Worm (Caenorhabditis elegans) whole organism, midembryonic: ENCODE results near the gene nex-4.

Experiments
- T22C8.4 ChIP-seq: fragments of 200-800 bp; sonication (Bioruptor generic); IDR thresholded peaks from 2 replicates; pipeline ENCODE4 v1.3.6; 2022; ENCODE audit warnings: missing genetic modification characterization, missing compliant biosample characterization
- cog-1 ChIP-seq: sonication (generic microtip); optimal IDR thresholded peaks from 2 replicates; lab custom pipeline; 2016; ENCODE audit warnings: missing genetic modification characterization, missing compliant biosample characterization
- flt-1 ChIP-seq: fragments of 200-800 bp; sonication (Bioruptor generic); IDR thresholded peaks from 2 replicates; pipeline ENCODE4 v1.3.6; 2022; ENCODE audit warnings: missing genetic modification characterization, missing compliant biosample characterization
- klf-2 ChIP-seq: fragments of 200-800 bp; sonication (Bioruptor generic); conservative IDR thresholded peaks from 2 replicates; pipeline ENCODE4 v1.3.6; 2022; ENCODE audit warnings: missing genetic modification reagents, missing genetic modification characterization, missing compliant biosample characterization
- med-1 ChIP-seq: sonication (generic microtip); optimal IDR thresholded peaks from 2 replicates; lab custom pipeline; 2017; ENCODE audit warnings: missing genetic modification characterization, mild to moderate bottlenecking, missing compliant biosample characterization, antibody characterized with exemption, missing genetic modification reagents; ENCODE audit not compliant: insufficient read depth
- ref-1 ChIP-seq: fragments of 200-800 bp; sonication (Bioruptor generic); conservative IDR thresholded peaks from 2 replicates; pipeline ENCODE4 v1.3.6; 2022; ENCODE audit warnings: missing genetic modification reagents, missing genetic modification characterization, missing compliant biosample characterization
- tab-1 ChIP-seq: fragments of 200-800 bp; sonication (Bioruptor generic); IDR thresholded peaks from 2 replicates; pipeline ENCODE4 v1.3.6; 2022; ENCODE audit warnings: missing genetic modification characterization, missing compliant biosample characterization
- ztf-23 ChIP-seq: fragments of 200-800 bp; sonication (Bioruptor generic); IDR thresholded peaks from 2 replicates; pipeline ENCODE4 v1.3.6; 2022; ENCODE audit warnings: missing genetic modification reagents, missing genetic modification characterization, missing compliant biosample characterization
- ztf-29 ChIP-seq: fragments of 200-800 bp; sonication (Bioruptor generic); IDR thresholded peaks from 2 replicates; pipeline ENCODE4 v1.3.6; 2022; ENCODE audit warnings: missing genetic modification reagents, missing genetic modification characterization, missing compliant biosample characterization

The nex-4 gene

DNA sequence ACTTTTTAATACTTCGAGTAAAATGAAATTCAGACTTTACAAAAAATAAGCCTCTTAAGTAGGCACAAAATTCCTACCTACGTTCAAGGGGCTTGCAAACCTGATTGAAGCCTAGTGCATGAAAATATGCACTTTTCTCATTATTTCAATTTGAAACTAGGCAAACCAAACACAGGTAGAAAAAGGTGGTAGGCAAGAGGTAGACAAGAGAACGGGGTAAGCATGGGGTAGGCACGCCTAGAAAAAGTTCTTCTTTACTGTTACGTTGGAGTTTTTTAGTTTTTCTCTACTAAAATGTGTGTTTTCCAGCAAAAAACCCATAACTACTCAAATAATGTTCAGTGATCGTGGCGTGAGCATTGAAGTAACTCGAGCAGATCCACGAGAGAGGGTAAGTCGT is at the start of gene nex-4:
Gene nex-4 (plus strand): TSS at position 301 of the 400 bp plus-strand sequence.
- no peak for TF ChIP-seq ztf-29
- no peak for TF ChIP-seq ref-1 (GFP tag; lab: Robert Waterston, UW)
- no peak for TF ChIP-seq klf-2
- TF ChIP-seq cog-1: no peak
- TF ChIP-seq ztf-23 (GFP tag; lab: Robert Waterston, UW): no peak
- no peak for TF ChIP-seq T22C8.4 (GFP tag; lab: Robert Waterston, UW)
- TF ChIP-seq tab-1 (GFP tag; lab: Robert Waterston, UW): no peak
- no peak for TF ChIP-seq flt-1 (GFP tag; lab: Robert Waterston, UW)
- TF ChIP-seq med-1: no peak

DNA sequence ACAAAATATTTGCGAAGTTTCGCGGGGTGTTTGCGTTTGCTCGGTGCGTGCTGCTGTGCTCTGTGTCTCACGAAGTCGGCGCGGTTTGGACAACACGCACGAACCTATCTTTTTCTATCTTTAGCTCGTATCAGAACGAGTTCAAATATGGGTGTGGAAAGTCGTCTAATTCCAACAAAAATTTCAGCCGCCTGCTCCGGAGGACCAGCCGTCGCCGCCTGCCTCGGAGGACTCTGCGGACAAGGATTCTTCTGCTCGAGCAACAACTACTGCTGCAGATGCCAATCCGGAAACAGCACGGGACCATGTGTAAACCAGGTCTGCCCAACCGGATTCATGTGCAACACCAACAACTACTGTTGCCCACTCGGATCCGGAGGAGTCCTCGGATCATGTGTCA is 49.3 kb upstream of the nex-4 start:
- TF ChIP-seq ztf-23 (GFP tag; lab: Robert Waterston, UW) (no peak), cog-1 (no peak), tab-1 (GFP tag; lab: Robert Waterston, UW) (no peak), T22C8.4 (GFP tag; lab: Robert Waterston, UW) (no peak)

DNA sequence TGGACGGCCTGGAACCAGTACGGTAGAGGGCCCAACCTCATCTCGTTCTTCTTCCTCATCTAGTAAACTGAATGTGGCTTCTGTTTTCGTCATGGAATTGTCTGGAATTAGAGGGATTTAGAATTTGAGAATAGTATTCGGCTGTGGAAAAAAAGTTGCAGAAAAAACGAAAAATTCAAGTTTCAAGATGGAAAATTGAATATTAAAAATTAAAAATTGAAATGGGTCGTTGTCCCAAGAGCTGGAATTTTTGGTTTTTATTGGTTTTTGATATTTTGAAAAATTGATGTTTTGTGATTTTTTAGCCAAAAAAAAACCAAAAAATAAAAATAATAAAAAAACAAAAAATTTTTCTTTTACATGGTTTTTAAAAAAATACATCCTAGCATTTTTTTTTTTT is 45.4 kb upstream of the nex-4 start, which contains the start of gene R02F11.3:
Gene R02F11.3 (minus strand): TSS at position 101 of the 400 bp plus-strand sequence.
- TF ChIP-seq T22C8.4 (GFP tag; lab: Robert Waterston, UW): no peak
- TF ChIP-seq tab-1 (GFP tag; lab: Robert Waterston, UW): no peak

DNA sequence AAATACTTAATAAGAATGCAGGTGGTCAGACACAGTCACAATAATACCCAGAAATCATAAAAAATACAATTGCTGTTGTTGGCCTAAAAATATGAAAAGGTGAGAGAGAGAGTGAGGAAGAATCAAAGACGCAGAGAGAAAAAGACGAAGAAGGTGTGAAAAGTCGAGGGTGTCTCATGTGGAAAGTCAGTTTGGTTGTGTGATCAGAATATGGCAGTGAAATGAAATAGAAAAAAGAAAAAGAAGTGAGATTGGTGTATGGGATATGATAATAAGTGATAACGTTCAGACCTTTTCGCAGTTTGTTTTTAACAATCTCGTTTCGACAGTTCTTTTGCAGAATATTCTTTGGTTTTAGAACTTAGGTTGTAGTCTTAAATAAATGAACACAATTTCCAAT is 44.4 kb upstream of the nex-4 start:
- TF ChIP-seq ztf-29 (no peak), flt-1 (GFP tag; lab: Robert Waterston, UW) (no peak), tab-1 (GFP tag; lab: Robert Waterston, UW) (no peak), cog-1 (no peak), klf-2 (no peak), ztf-23 (GFP tag; lab: Robert Waterston, UW) (no peak), T22C8.4 (GFP tag; lab: Robert Waterston, UW) (no peak), ref-1 (GFP tag; lab: Robert Waterston, UW) (no peak), med-1 (no peak)

DNA sequence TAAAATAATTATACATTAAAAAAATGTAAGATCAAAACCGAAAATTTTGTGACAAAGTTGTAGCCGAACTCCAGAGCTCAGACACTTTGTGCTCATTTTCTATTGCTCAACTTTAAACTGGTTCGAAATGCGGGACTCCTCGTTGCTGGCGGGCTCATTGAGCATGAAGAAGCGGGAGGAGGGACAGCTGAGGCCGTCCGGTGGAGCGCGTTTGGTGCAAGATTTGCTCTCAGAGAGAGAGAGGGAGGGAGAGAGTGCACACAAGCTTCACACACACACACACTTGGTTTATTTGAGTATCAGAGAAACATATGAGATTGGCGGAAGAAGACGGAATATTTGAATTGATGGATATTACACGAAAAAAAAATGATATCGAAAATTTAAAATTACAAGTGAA is 40.6 kb upstream of the nex-4 start:
- no peak for TF ChIP-seq med-1
- peak; percentile 58 for TF ChIP-seq cog-1
- TF ChIP-seq T22C8.4 (GFP tag; lab: Robert Waterston, UW): no peak
- TF ChIP-seq klf-2: no peak
- TF ChIP-seq ref-1 (GFP tag; lab: Robert Waterston, UW): no peak
- TF ChIP-seq ztf-29: no peak
- TF ChIP-seq tab-1 (GFP tag; lab: Robert Waterston, UW): 0 out of 2 replicates have a peak, but pooled peaks have one; percentile 7
- TF ChIP-seq ztf-23 (GFP tag; lab: Robert Waterston, UW): no peak
- TF ChIP-seq flt-1 (GFP tag; lab: Robert Waterston, UW): peak; percentile 46; the same call in 1 of the 2 replicates

DNA sequence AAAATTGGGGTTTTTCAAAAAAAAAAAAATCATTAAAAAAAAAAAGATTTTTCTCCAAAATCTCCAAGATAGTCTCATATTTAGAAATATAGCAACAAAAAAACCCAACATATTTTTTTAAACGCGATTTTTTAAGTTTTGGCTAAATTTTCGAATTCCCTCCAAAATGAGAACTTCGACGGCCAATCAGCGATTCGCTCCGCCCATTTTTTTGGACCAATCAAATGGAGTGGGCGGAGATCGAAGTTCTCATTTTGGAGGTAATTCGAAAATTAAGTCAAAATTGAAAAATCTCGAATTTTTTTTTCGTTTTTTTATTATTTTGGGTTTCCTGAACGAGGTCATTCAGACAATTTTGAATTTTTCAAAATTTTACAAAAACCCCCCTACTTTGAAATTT is 37.4 kb upstream of the nex-4 start:
- TF ChIP-seq klf-2: no peak
- TF ChIP-seq flt-1 (GFP tag; lab: Robert Waterston, UW): no peak
- TF ChIP-seq med-1: no peak
- TF ChIP-seq T22C8.4 (GFP tag; lab: Robert Waterston, UW): no peak
- TF ChIP-seq cog-1: no peak
- TF ChIP-seq ztf-29: no peak
- TF ChIP-seq ztf-23 (GFP tag; lab: Robert Waterston, UW): no peak
- no peak for TF ChIP-seq tab-1 (GFP tag; lab: Robert Waterston, UW)
- TF ChIP-seq ref-1 (GFP tag; lab: Robert Waterston, UW): no peak

DNA sequence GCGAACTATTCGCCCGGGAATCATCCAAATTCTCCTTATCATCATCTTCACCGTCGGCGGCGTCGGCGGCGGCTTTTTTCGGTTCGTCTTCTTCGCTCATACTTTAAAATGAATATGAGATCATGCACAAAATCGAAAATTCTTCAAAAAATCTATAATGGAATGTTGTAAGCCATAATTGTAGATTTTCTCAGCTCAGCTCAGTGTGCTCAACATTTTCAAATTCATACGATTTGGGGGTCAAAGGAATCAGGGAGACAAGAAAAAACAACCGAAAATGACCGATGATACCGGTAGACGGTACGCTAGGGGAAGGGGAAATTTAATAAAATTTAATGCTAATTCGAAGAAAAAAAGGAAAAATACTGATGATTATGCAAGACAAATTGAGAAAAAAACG is 32.7 kb upstream of the nex-4 start, which contains the start of gene ccep-97:
Gene ccep-97 (minus strand): TSS at position 101 of the 400 bp plus-strand sequence.
- TF ChIP-seq med-1 (no peak), ref-1 (GFP tag; lab: Robert Waterston, UW) (no peak), cog-1 (no peak), flt-1 (GFP tag; lab: Robert Waterston, UW) (no peak), klf-2 (no peak), ztf-23 (GFP tag; lab: Robert Waterston, UW) (no peak), T22C8.4 (GFP tag; lab: Robert Waterston, UW) (no peak), tab-1 (GFP tag; lab: Robert Waterston, UW) (no peak), ztf-29 (no peak)

DNA sequence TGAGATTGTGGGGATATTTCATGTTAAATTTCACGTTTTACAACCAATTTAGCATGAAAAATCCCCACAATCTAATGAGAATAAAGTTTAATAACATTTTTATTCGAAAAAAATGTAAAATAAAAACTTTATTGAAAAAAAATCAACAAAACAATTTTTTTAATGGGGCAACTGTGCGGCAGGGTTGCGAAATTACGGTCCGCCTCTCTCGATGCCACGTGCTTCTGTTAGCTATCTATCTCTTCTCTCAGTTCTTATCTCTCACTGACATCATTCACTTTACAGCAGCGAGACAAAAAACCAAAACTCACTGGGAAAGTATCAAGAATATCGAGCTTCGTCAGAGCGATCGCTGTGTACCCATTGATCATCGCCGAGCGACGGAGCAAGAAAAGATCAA is 30.6 kb upstream of the nex-4 start:
- TF ChIP-seq tab-1 (GFP tag; lab: Robert Waterston, UW) (no peak), ref-1 (GFP tag; lab: Robert Waterston, UW) (no peak), ztf-29 (no peak), med-1 (no peak)

DNA sequence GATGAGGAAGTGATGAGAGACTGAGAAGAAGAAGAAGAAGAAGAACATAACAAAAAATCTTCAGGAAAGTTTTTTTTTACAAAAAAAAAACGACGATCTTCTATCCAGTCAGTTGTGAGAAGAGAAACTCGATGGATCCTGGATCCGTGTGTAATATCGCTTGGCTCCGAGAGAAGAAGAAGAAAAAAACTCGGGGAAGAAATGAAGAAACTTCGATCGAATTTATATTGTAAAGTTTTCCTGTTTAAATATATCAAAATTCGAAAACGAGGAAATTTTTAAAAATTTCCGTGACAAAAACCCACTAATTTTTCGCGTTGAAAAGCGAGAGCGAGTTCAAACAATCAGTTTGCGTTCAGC is 27.9 kb upstream of the nex-4 start, which contains the start of gene adss-1:
Gene adss-1 (minus strand): TSS at position 101 of the 360 bp plus-strand sequence.
- TF ChIP-seq ref-1 (GFP tag; lab: Robert Waterston, UW) (no peak), flt-1 (GFP tag; lab: Robert Waterston, UW) (no peak), ztf-23 (GFP tag; lab: Robert Waterston, UW) (no peak), ztf-29 (no peak), T22C8.4 (GFP tag; lab: Robert Waterston, UW) (no peak), cog-1 (no peak)

DNA sequence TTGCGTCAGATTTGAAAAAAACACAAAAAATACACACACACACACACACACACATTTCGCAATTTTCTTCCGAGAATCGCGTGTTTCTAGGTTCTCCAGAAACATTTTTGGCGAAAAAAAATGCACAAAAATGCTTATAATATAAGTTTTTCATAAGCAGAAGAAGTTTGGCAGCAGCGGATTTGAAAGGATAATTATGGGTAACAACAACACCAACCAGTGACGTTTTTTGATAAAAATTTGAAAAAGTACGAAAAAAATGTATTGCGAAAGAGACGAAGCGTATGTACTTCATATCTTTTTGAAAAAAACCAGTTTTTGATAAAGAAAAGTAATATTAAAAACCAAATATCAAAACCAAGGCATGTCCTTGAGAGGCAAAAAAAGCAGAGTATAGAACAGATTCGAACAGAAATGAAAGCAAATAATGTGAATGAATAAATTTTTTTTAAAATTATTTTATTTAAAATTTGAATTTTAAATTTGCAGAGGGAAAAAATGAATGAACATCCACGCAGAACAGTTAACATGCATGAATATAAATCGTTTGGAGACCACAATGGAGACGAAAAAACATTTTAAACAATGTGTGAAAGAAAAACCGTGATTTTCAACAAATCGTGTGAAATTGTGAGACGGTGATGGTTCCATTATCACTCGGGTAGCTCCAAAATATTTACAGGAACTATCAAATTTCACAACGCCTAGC is 27.4 kb upstream of the nex-4 start:
- TF ChIP-seq cog-1: no peak
- no peak for TF ChIP-seq T22C8.4 (GFP tag; lab: Robert Waterston, UW)
- TF ChIP-seq ztf-23 (GFP tag; lab: Robert Waterston, UW): no peak
- no peak for TF ChIP-seq med-1
- TF ChIP-seq ref-1 (GFP tag; lab: Robert Waterston, UW): no peak
- no peak for TF ChIP-seq tab-1 (GFP tag; lab: Robert Waterston, UW)
- no peak for TF ChIP-seq flt-1 (GFP tag; lab: Robert Waterston, UW)
- no peak for TF ChIP-seq ztf-29
